Worm (Caenorhabditis elegans) whole organism, mixed stage, embryonic: ENCODE measurements around the gene gcy-29.
"Not testable (repeated sequence)": the region's sequence is repeated elsewhere in the genome, so short reads cannot be mapped to it uniquely, and the experiment has no call there.

Experiments used
- M03D4.4 ChIP-seq: sonication (generic microtip); optimal IDR thresholded peaks from 2 replicates; lab custom pipeline; 2017; ENCODE audit warnings: mild to moderate bottlenecking, missing genetic modification characterization, missing compliant biosample characterization
- lin-32 ChIP-seq: fragments of 200-800 bp; sonication (Bioruptor generic); optimal IDR thresholded peaks from 2 replicates; lab custom pipeline; 2018; ENCODE audit warnings: mild to moderate bottlenecking, missing genetic modification characterization, missing compliant biosample characterization
- nhr-237 ChIP-seq: fragments of 150-350 bp; optimal IDR thresholded peaks from 2 replicates; lab custom pipeline; 2014; ENCODE audit warnings: missing biosample characterization, missing genetic modification characterization
- nhr-28 ChIP-seq: fragments of 150-350 bp; optimal IDR thresholded peaks from 2 replicates; lab custom pipeline; 2014; ENCODE audit warnings: missing biosample characterization, missing genetic modification characterization
- nhr-76 ChIP-seq: sonication (generic microtip); optimal IDR thresholded peaks from 2 replicates; lab custom pipeline; 2017; ENCODE audit warnings: missing biosample characterization, missing genetic modification characterization
- snpc-4 ChIP-seq: fragments of 150-350 bp; optimal IDR thresholded peaks from 2 replicates; lab custom pipeline; 2014; ENCODE audit warnings: missing biosample characterization, missing genetic modification characterization
- sptf-1 ChIP-seq: sonication (generic microtip); optimal IDR thresholded peaks from 2 replicates; lab custom pipeline; 2017; ENCODE audit warnings: mild to moderate bottlenecking, missing genetic modification characterization, moderate library complexity, missing compliant biosample characterization

- TF ChIP-seq sptf-1 (tag; lab: Kevin White, UChicago); nhr-76 (tag; lab: Kevin White, UChicago); lin-32 (GFP tag; lab: Kevin White, UChicago); nhr-28 (tag; lab: Kevin White, UChicago); M03D4.4 (tag; lab: Kevin White, UChicago); nhr-237 (tag; lab: Kevin White, UChicago); snpc-4: not testable (repeated sequence)
Observed at ce11 chrII:14563766-14564370, 15.3 kb upstream of the gcy-29 start.
